Worm (Caenorhabditis elegans): ENCODE data around the gene C15C8.7.

The C15C8.7 gene

ce11 chrV:12754839-12755238 lies 10.0 kb upstream of the C15C8.7 start, which contains the start of gene gpa-13:
Gene gpa-13 (minus strand): TSS chrV:12754939.
- TF ChIP-seq flh-1 (GFP tag; optimal IDR thresholded peaks at IDR 0.05) (no peak), unc-39 (tag; optimal IDR thresholded peaks at IDR 0.05) (no peak), mep-1 (tag; optimal IDR thresholded peaks at IDR 0.05) (no peak), elt-1 (tag; optimal IDR thresholded peaks at IDR 0.05; ENCODE audit: borderline replicate concordance, insufficient read depth) (no peak), zip-8 (tag; optimal IDR thresholded peaks at IDR 0.05) (no peak), sem-2 (GFP tag; optimal IDR thresholded peaks at IDR 0.05) (no peak), ceh-83 (GFP tag; optimal IDR thresholded peaks at IDR 0.05) (no peak), snpc-4 (tag; optimal IDR thresholded peaks at IDR 0.05) (no peak), lsy-2 (tag; optimal IDR thresholded peaks at IDR 0.05) (no peak), lin-32 (GFP tag; optimal IDR thresholded peaks at IDR 0.05) (no peak)

ce11 chrV:12752407-12752806 lies 7.6 kb upstream of the C15C8.7 start, which contains the start of gene C15C8.8:
Gene C15C8.8 (minus strand): TSS chrV:12752507.
- no peak for TF ChIP-seq zip-8 (tag; optimal IDR thresholded peaks at IDR 0.05)
- TF ChIP-seq elt-1 (tag; optimal IDR thresholded peaks at IDR 0.05; ENCODE audit: borderline replicate concordance, insufficient read depth), result no peak
- no peak for TF ChIP-seq blmp-1 (tag; optimal IDR thresholded peaks at IDR 0.05)
- TF ChIP-seq unc-39 (tag; optimal IDR thresholded peaks at IDR 0.05), result no peak
- TF ChIP-seq ztf-11 (tag; optimal IDR thresholded peaks at IDR 0.05), result no peak
- no peak for TF ChIP-seq lsy-2 (tag; optimal IDR thresholded peaks at IDR 0.05)
- TF ChIP-seq elt-3 (tag; optimal IDR thresholded peaks at IDR 0.05), result no peak
- TF ChIP-seq flh-1 (GFP tag; optimal IDR thresholded peaks at IDR 0.05), result no peak
- no peak for TF ChIP-seq nhr-2 (tag; optimal IDR thresholded peaks at IDR 0.05)
- TF ChIP-seq lin-13 (tag; optimal IDR thresholded peaks at IDR 0.05), result no peak

- TF ChIP-seq ham-2 (GFP tag; optimal IDR thresholded peaks at IDR 0.05) (no peak), cnd-1 (tag; optimal IDR thresholded peaks at IDR 0.05) (no peak)
Measured at ce11 chrV:12751495-12752050, 6.7 kb upstream of the C15C8.7 start, which contains the start of gene C15C8.6. Gene C15C8.6 (minus strand): TSS chrV:12751545.

- TF ChIP-seq ceh-43 (GFP tag; optimal IDR thresholded peaks at IDR 0.05), result no peak
- no peak for TF ChIP-seq ham-2 (GFP tag; optimal IDR thresholded peaks at IDR 0.05)
- no peak for TF ChIP-seq nhr-12 (tag; optimal IDR thresholded peaks at IDR 0.05)
- no peak for TF ChIP-seq unc-39 (tag; optimal IDR thresholded peaks at IDR 0.05)
- TF ChIP-seq zip-8 (tag; optimal IDR thresholded peaks at IDR 0.05), result no peak
- TF ChIP-seq elt-1 (tag; optimal IDR thresholded peaks at IDR 0.05; ENCODE audit: borderline replicate concordance, insufficient read depth), result no peak
- no peak for TF ChIP-seq unc-120 (tag; optimal IDR thresholded peaks at IDR 0.05; ENCODE audit: poor library complexity, severe bottlenecking)
- no peak for TF ChIP-seq lin-13 (tag; optimal IDR thresholded peaks at IDR 0.05)
- no peak for TF ChIP-seq mep-1 (tag; optimal IDR thresholded peaks at IDR 0.05)
- no peak for TF ChIP-seq ces-1 (GFP tag; optimal IDR thresholded peaks at IDR 0.05)
- TF ChIP-seq pha-4 (tag; optimal IDR thresholded peaks at IDR 0.05), result no peak
- TF ChIP-seq flh-1 (GFP tag; optimal IDR thresholded peaks at IDR 0.05), result no peak
Measured at ce11 chrV:12749558-12749957, 4.7 kb upstream of the C15C8.7 start.

ce11 chrV:12747856-12748255 lies 3.0 kb upstream of the C15C8.7 start, which contains the start of gene C15C8.5:
Gene C15C8.5 (plus strand): TSS chrV:12748007.
- TF ChIP-seq drap-1 (GFP tag; optimal IDR thresholded peaks at IDR 0.05) (no peak), sptf-1 (tag; optimal IDR thresholded peaks at IDR 0.05) (no peak), cnd-1 (tag; optimal IDR thresholded peaks at IDR 0.05) (no peak), nhr-12 (tag; optimal IDR thresholded peaks at IDR 0.05) (no peak), mep-1 (tag; optimal IDR thresholded peaks at IDR 0.05) (no peak), ces-1 (GFP tag; optimal IDR thresholded peaks at IDR 0.05) (peak; percentile 97)

ce11 chrV:12747431-12747830 lies 2.6 kb upstream of the C15C8.7 start, which contains the start of gene C15C8.4:
Gene C15C8.4 (minus strand): TSS chrV:12747463.
- TF ChIP-seq elt-1 (tag; optimal IDR thresholded peaks at IDR 0.05; ENCODE audit: borderline replicate concordance, insufficient read depth), result peak; percentile 94
- no peak for TF ChIP-seq mab-5 (tag; optimal IDR thresholded peaks at IDR 0.05)

- TF ChIP-seq drap-1 (GFP tag; optimal IDR thresholded peaks at IDR 0.05) (no peak), nhr-2 (tag; optimal IDR thresholded peaks at IDR 0.05) (no peak), cnd-1 (tag; optimal IDR thresholded peaks at IDR 0.05) (no peak), sem-2 (GFP tag; optimal IDR thresholded peaks at IDR 0.05) (no peak)
Measured at ce11 chrV:12743778-12744502, 910 bp downstream of the C15C8.7 start.
